Worm (Caenorhabditis elegans) whole organism, young adult: Measurements from ENCODE around the gene pdhk-2.
A peak's percentile ranks its signal among the peaks of the same experiment; 100 is the strongest.

Experiments
- B0261.1 ChIP-seq: sonication (generic microtip); optimal IDR thresholded peaks from 2 replicates; lab custom pipeline; 2016; ENCODE audit warnings: mild to moderate bottlenecking, missing genetic modification characterization, moderate library complexity, missing compliant biosample characterization
- B0336.3 ChIP-seq: fragments of 200-800 bp; sonication (Bioruptor generic); IDR thresholded peaks from 2 replicates; pipeline ENCODE4 v1.3.6; 2022; ENCODE audit warnings: missing genetic modification characterization, missing compliant biosample characterization
- F23B12.7 ChIP-seq: sonication (generic microtip); optimal IDR thresholded peaks from 2 replicates; lab custom pipeline; 2017; ENCODE audit warnings: missing genetic modification characterization, mild to moderate bottlenecking, missing compliant biosample characterization, antibody characterized with exemption, moderate library complexity; ENCODE audit not compliant: insufficient read depth
- F39B2.1 ChIP-seq: fragments of 200-800 bp; sonication (Bioruptor generic); IDR thresholded peaks from 2 replicates; pipeline ENCODE4 v1.3.6; 2022; ENCODE audit warnings: missing genetic modification reagents, missing genetic modification characterization, missing compliant biosample characterization
- K11D2.4 ChIP-seq: fragments of 200-800 bp; sonication (Bioruptor generic); IDR thresholded peaks from 2 replicates; pipeline ENCODE4 v1.3.6; 2022; ENCODE audit warnings: missing genetic modification reagents, missing genetic modification characterization, missing compliant biosample characterization
- Y53F4B.3 ChIP-seq: fragments of 200-800 bp; sonication (Bioruptor generic); IDR thresholded peaks from 2 replicates; pipeline ENCODE4 v1.3.6; 2022; ENCODE audit warnings: missing genetic modification reagents, missing genetic modification characterization, missing compliant biosample characterization
- Y56A3A.18 ChIP-seq: fragments of 200-800 bp; sonication (Bioruptor generic); IDR thresholded peaks from 2 replicates; pipeline ENCODE4 v1.3.6; 2022; ENCODE audit warnings: missing genetic modification reagents, missing genetic modification characterization, missing compliant biosample characterization
- aptf-2 ChIP-seq: fragments of 200-800 bp; sonication (Bioruptor generic); conservative IDR thresholded peaks from 2 replicates; pipeline ENCODE4 v1.3.6; 2022; ENCODE audit warnings: missing genetic modification reagents, missing genetic modification characterization, missing compliant biosample characterization
- attf-5 ChIP-seq: fragments of 200-800 bp; sonication (Bioruptor generic); optimal IDR thresholded peaks from 2 replicates; lab custom pipeline; 2018; ENCODE audit warnings: mild to moderate bottlenecking, missing genetic modification characterization, missing compliant biosample characterization
- attf-6 ChIP-seq: fragments of 200-800 bp; sonication (Bioruptor generic); IDR thresholded peaks from 2 replicates; pipeline ENCODE4 v1.3.6; 2022; ENCODE audit warnings: missing genetic modification reagents, missing genetic modification characterization, missing compliant biosample characterization
- bed-1 ChIP-seq: fragments of 200-800 bp; sonication (Bioruptor generic); IDR thresholded peaks from 2 replicates; pipeline ENCODE4 v1.3.6; 2022; ENCODE audit warnings: missing genetic modification reagents, missing genetic modification characterization, missing compliant biosample characterization
- cebp-1 ChIP-seq, 2 experiments: fragments of 200-800 bp in 1 of 2; sonication (Bioruptor generic) in 1 of 2; sonication (generic microtip) in 1 of 2; IDR thresholded peaks in 1 of 2; optimal IDR thresholded peaks in 1 of 2; 2 replicates each; pipeline versions ENCODE4 v1.3.6 to Lab custom; 2017 to 2022; ENCODE audit warnings: missing compliant biosample characterization in 2 of 2, missing genetic modification characterization in 2 of 2, mild to moderate bottlenecking in 1 of 2, missing genetic modification reagents in 1 of 2, moderate library complexity in 1 of 2
- ceh-100 ChIP-seq: fragments of 200-800 bp; sonication (Bioruptor generic); IDR thresholded peaks from 2 replicates; pipeline ENCODE4 v1.3.6; 2022; ENCODE audit warnings: missing genetic modification reagents, missing genetic modification characterization, missing compliant biosample characterization
- ceh-79 ChIP-seq: sonication (generic microtip); optimal IDR thresholded peaks from 2 replicates; lab custom pipeline; 2017; ENCODE audit warnings: mild to moderate bottlenecking, missing genetic modification characterization, missing compliant biosample characterization
- chd-7 ChIP-seq: sonication (generic microtip); optimal IDR thresholded peaks from 2 replicates; lab custom pipeline; 2016; ENCODE audit warnings: mild to moderate bottlenecking, missing genetic modification characterization, moderate library complexity, missing compliant biosample characterization
- dox-1 ChIP-seq: fragments of 200-800 bp; sonication (Bioruptor generic); IDR thresholded peaks from 2 replicates; pipeline ENCODE4 v1.3.6; 2022; ENCODE audit warnings: missing genetic modification reagents, missing genetic modification characterization, missing compliant biosample characterization
- egrh-3 ChIP-seq: fragments of 200-800 bp; sonication (Bioruptor generic); IDR thresholded peaks from 2 replicates; pipeline ENCODE4 v1.3.6; 2022; ENCODE audit warnings: missing genetic modification reagents, missing genetic modification characterization, missing compliant biosample characterization
- ets-4 ChIP-seq: fragments of 200-800 bp; sonication (Bioruptor generic); optimal IDR thresholded peaks from 2 replicates; lab custom pipeline; 2018; ENCODE audit warnings: mild to moderate bottlenecking, missing genetic modification characterization, missing compliant biosample characterization
- gei-17 ChIP-seq: fragments of 200-800 bp; sonication (Bioruptor generic); optimal IDR thresholded peaks from 2 replicates; lab custom pipeline; 2018; ENCODE audit warnings: mild to moderate bottlenecking, missing genetic modification characterization, missing compliant biosample characterization
- hlh-12 ChIP-seq: sonication (generic microtip); optimal IDR thresholded peaks from 2 replicates; lab custom pipeline; 2016; ENCODE audit warnings: missing genetic modification characterization, missing compliant biosample characterization
- hlh-26 ChIP-seq: fragments of 200-800 bp; sonication (Bioruptor generic); conservative IDR thresholded peaks from 2 replicates; pipeline ENCODE4 v1.3.6; 2022; ENCODE audit warnings: missing genetic modification reagents, missing genetic modification characterization, missing compliant biosample characterization
- hmg-1.2 ChIP-seq: fragments of 200-800 bp; sonication (Bioruptor generic); IDR thresholded peaks from 2 replicates; pipeline ENCODE4 v1.3.6; 2022; ENCODE audit warnings: missing genetic modification reagents, missing genetic modification characterization, missing compliant biosample characterization
- let-526 ChIP-seq: fragments of 200-800 bp; sonication (Bioruptor generic); IDR thresholded peaks from 2 replicates; pipeline ENCODE4 v1.3.6; 2022; ENCODE audit warnings: missing genetic modification reagents, missing genetic modification characterization, missing compliant biosample characterization
- lin-35 ChIP-seq, 3 experiments: fragments of 150-350 bp in 2 of 3; sonication (generic microtip) in 1 of 3; optimal IDR thresholded peaks; 2 replicates each; lab custom pipeline; 2014 to 2018; ENCODE audit warnings: missing biosample characterization in 3 of 3, missing genetic modification characterization in 3 of 3, missing genetic modification reagents in 3 of 3
- lin-54 ChIP-seq: fragments of 200-800 bp; sonication (Bioruptor generic); optimal IDR thresholded peaks from 2 replicates; lab custom pipeline; 2018; ENCODE audit warnings: mild to moderate bottlenecking, missing genetic modification characterization, missing compliant biosample characterization
- madf-6 ChIP-seq: fragments of 200-800 bp; sonication (Bioruptor generic); IDR thresholded peaks from 2 replicates; pipeline ENCODE4 v1.3.6; 2022; ENCODE audit warnings: missing genetic modification reagents, missing genetic modification characterization, missing compliant biosample characterization
- mcd-1 ChIP-seq: fragments of 200-800 bp; sonication (Bioruptor generic); IDR thresholded peaks from 2 replicates; pipeline ENCODE4 v1.3.6; 2022; ENCODE audit warnings: missing genetic modification reagents, missing genetic modification characterization, missing compliant biosample characterization
- mel-28 ChIP-seq: sonication (generic microtip); optimal IDR thresholded peaks from 2 replicates; lab custom pipeline; 2016; ENCODE audit warnings: borderline replicate concordance, mild to moderate bottlenecking, missing genetic modification characterization, missing compliant biosample characterization
- nfya-1 ChIP-seq: sonication (generic microtip); optimal IDR thresholded peaks from 2 replicates; lab custom pipeline; 2017; ENCODE audit warnings: antibody characterized with exemption, missing compliant biosample characterization, missing genetic modification characterization, borderline replicate concordance; ENCODE audit not compliant: insufficient read depth
- nfyb-1 ChIP-seq: fragments of 200-800 bp; sonication (Bioruptor generic); IDR thresholded peaks from 2 replicates; pipeline ENCODE4 v1.3.6; 2022; ENCODE audit warnings: missing genetic modification reagents, missing genetic modification characterization, missing compliant biosample characterization
- nhr-120 ChIP-seq: fragments of 200-800 bp; sonication (Bioruptor generic); IDR thresholded peaks from 2 replicates; pipeline ENCODE4 v1.3.6; 2022; ENCODE audit warnings: missing genetic modification characterization, missing compliant biosample characterization
- nhr-179 ChIP-seq: sonication (generic microtip); optimal IDR thresholded peaks from 2 replicates; lab custom pipeline; 2016; ENCODE audit warnings: mild to moderate bottlenecking, missing genetic modification characterization, missing compliant biosample characterization
- nhr-27 ChIP-seq: fragments of 200-800 bp; sonication (Bioruptor generic); optimal IDR thresholded peaks from 2 replicates; lab custom pipeline; 2018; ENCODE audit warnings: mild to moderate bottlenecking, missing genetic modification characterization, moderate library complexity, missing compliant biosample characterization
- nhr-80 ChIP-seq: sonication (generic microtip); optimal IDR thresholded peaks from 2 replicates; lab custom pipeline; 2016; ENCODE audit warnings: missing genetic modification characterization, missing compliant biosample characterization
- sea-2 ChIP-seq: fragments of 200-800 bp; sonication (Bioruptor generic); IDR thresholded peaks from 2 replicates; pipeline ENCODE4 v1.3.6; 2022; ENCODE audit warnings: missing genetic modification characterization, missing compliant biosample characterization
- snpc-1.3 ChIP-seq: sonication (generic microtip); optimal IDR thresholded peaks from 2 replicates; lab custom pipeline; 2017; ENCODE audit warnings: missing genetic modification characterization, mild to moderate bottlenecking, missing compliant biosample characterization, antibody characterized with exemption, moderate library complexity, missing genotype, missing genetic modification reagents; ENCODE audit not compliant: insufficient read depth
- snpc-4 ChIP-seq, 5 experiments: fragments of 150-350 bp in 1 of 5; sonication (generic microtip) in 4 of 5; optimal IDR thresholded peaks; 2 replicates each; lab custom pipeline; 2014 to 2018; ENCODE audit warnings: missing genetic modification characterization in 5 of 5, missing biosample characterization in 3 of 5, antibody characterized with exemption in 2 of 5, mild to moderate bottlenecking in 2 of 5, missing compliant biosample characterization in 2 of 5, missing genotype in 2 of 5, moderate library complexity in 2 of 5, missing genetic modification reagents in 1 of 5
- somi-1 ChIP-seq: fragments of 200-800 bp; sonication (Bioruptor generic); optimal IDR thresholded peaks from 2 replicates; lab custom pipeline; 2018; ENCODE audit warnings: mild to moderate bottlenecking, missing genetic modification characterization, missing compliant biosample characterization
- sptf-2 ChIP-seq: fragments of 200-800 bp; sonication (Bioruptor generic); optimal IDR thresholded peaks from 2 replicates; lab custom pipeline; 2018; ENCODE audit warnings: mild to moderate bottlenecking, missing genetic modification characterization, missing compliant biosample characterization
- tlf-1 ChIP-seq: fragments of 200-800 bp; sonication (Bioruptor generic); optimal IDR thresholded peaks from 2 replicates; lab custom pipeline; 2018; ENCODE audit warnings: mild to moderate bottlenecking, missing genetic modification characterization, missing compliant biosample characterization
- unc-62 ChIP-seq: fragments of 150-350 bp; optimal IDR thresholded peaks from 2 replicates; lab custom pipeline; 2014; ENCODE audit warnings: missing biosample characterization, missing genetic modification reagents, missing genetic modification characterization
- xnd-1 ChIP-seq: sonication (generic microtip); optimal IDR thresholded peaks from 2 replicates; lab custom pipeline; 2016; ENCODE audit warnings: missing genotype, missing genetic modification reagents, missing genetic modification characterization, missing compliant biosample characterization
- ztf-25 ChIP-seq: fragments of 200-800 bp; sonication (Bioruptor generic); IDR thresholded peaks from 2 replicates; pipeline ENCODE4 v1.3.6; 2022; ENCODE audit warnings: missing genetic modification reagents, missing genetic modification characterization, missing compliant biosample characterization
- ztf-26 ChIP-seq: sonication (generic microtip); optimal IDR thresholded peaks from 2 replicates; lab custom pipeline; 2017; ENCODE audit warnings: missing genetic modification characterization, missing compliant biosample characterization

The pdhk-2 gene

ce11 chrIII:8738289-8738688, 2.9 kb downstream of the pdhk-2 start:
- TF ChIP-seq K11D2.4 (no peak), bed-1 (GFP tag; lab: Robert Waterston, UW) (no peak), hlh-26 (GFP tag; lab: Robert Waterston, UW) (no peak), ets-4 (GFP tag; lab: Kevin White, UChicago) (no peak), nhr-80 (tag; lab: Kevin White, UChicago) (no peak), lin-35 (GFP tag; optimal IDR thresholded peaks at IDR 0.05; lab: Kevin White, UChicago) (no peak), nhr-179 (tag; lab: Kevin White, UChicago) (no peak), B0261.1 (tag; lab: Kevin White, UChicago) (no peak), attf-5 (no peak), hlh-12 (tag; lab: Kevin White, UChicago) (no peak)
- TF ChIP-seq, all 124 proteins: peak for 0

- TF ChIP-seq sea-2 (GFP tag; lab: Robert Waterston, UW) (no peak), madf-6 (GFP tag; lab: Robert Waterston, UW) (0 out of 2 replicates have a peak, but pooled peaks have one; percentile 10)
Observed at ce11 chrIII:8737391-8737790, 3.8 kb downstream of the pdhk-2 start.

- no peak for TF ChIP-seq nhr-120
- TF ChIP-seq xnd-1 (tag; lab: Kevin White, UChicago) = no peak
- no peak for TF ChIP-seq chd-7 (tag; lab: Kevin White, UChicago)
- no peak for TF ChIP-seq cebp-1 (GFP tag; IDR thresholded peaks at IDR 0.05; lab: Robert Waterston, UW)
- peak; percentile 55 for TF ChIP-seq cebp-1 (tag; optimal IDR thresholded peaks at IDR 0.05; lab: Kevin White, UChicago)
- TF ChIP-seq F39B2.1 (GFP tag; lab: Robert Waterston, UW) = no peak
- no peak for TF ChIP-seq snpc-4 (GFP tag; optimal IDR thresholded peaks at IDR 0.05; lab: Kevin White, UChicago)
- TF ChIP-seq snpc-4 (tag; optimal IDR thresholded peaks at IDR 0.05; lab: Kevin White, UChicago) = peak in 1 of 4 experiments; percentile 1
- no peak for TF ChIP-seq sptf-2 (GFP tag; lab: Kevin White, UChicago)
- no peak; the same call in 1 of the 2 replicates for TF ChIP-seq nfyb-1 (GFP tag; lab: Robert Waterston, UW)
- no peak for TF ChIP-seq ztf-26 (tag; lab: Kevin White, UChicago)
- no peak for TF ChIP-seq nhr-179 (tag; lab: Kevin White, UChicago)
- TF ChIP-seq let-526 (GFP tag; lab: Robert Waterston, UW) = no peak
- no peak for TF ChIP-seq nhr-27
- no peak for TF ChIP-seq F23B12.7
- TF ChIP-seq Y53F4B.3 (GFP tag; lab: Robert Waterston, UW) = no peak
- TF ChIP-seq somi-1 (GFP tag; lab: Kevin White, UChicago) = no peak
- no peak for TF ChIP-seq ceh-100
- TF ChIP-seq gei-17 = no peak
- TF ChIP-seq bed-1 (GFP tag; lab: Robert Waterston, UW) = no peak
- no peak for TF ChIP-seq aptf-2
- peak; percentile 45 for TF ChIP-seq hmg-1.2 (GFP tag; lab: Robert Waterston, UW)
- TF ChIP-seq lin-54 = no peak
- no peak for TF ChIP-seq tlf-1 (GFP tag; lab: Kevin White, UChicago)
- no peak for TF ChIP-seq snpc-1.3
- no peak for TF ChIP-seq nfya-1 (tag; lab: Kevin White, UChicago)
- no peak for TF ChIP-seq mel-28 (tag; lab: Kevin White, UChicago)
- no peak for TF ChIP-seq mcd-1
- no peak for TF ChIP-seq ztf-25 (GFP tag; lab: Robert Waterston, UW)
- peak; percentile 69 for TF ChIP-seq unc-62
- no peak for TF ChIP-seq attf-6 (GFP tag; lab: Robert Waterston, UW)
- TF ChIP-seq Y56A3A.18 (GFP tag; lab: Robert Waterston, UW) = no peak
- no peak for TF ChIP-seq egrh-3 (GFP tag; lab: Robert Waterston, UW)
- TF ChIP-seq B0336.3 = no peak
- peak; percentile 47; the same call in 1 of the 2 replicates for TF ChIP-seq dox-1 (GFP tag; lab: Robert Waterston, UW)
- TF ChIP-seq ceh-79 (tag; lab: Kevin White, UChicago) = no peak
Observed at ce11 chrIII:8734327-8734885, 6.8 kb downstream of the pdhk-2 start.
